Worm (Caenorhabditis elegans) whole organism, L2 larva: ENCODE results near the gene T20D4.12.
A peak's percentile ranks its signal among the peaks of the same experiment; 100 is the strongest.

Experiments
- C34F6.9 ChIP-seq: fragments of 150-350 bp; optimal IDR thresholded peaks from 2 replicates; lab custom pipeline; 2014; ENCODE audit warnings: missing biosample characterization, missing genetic modification characterization
- F13H6.1 ChIP-seq: sonication (generic microtip); optimal IDR thresholded peaks from 2 replicates; lab custom pipeline; 2016; ENCODE audit warnings: missing genetic modification characterization, missing compliant biosample characterization
- R02D3.7 ChIP-seq: fragments of 150-350 bp; optimal IDR thresholded peaks from 2 replicates; lab custom pipeline; 2014; ENCODE audit warnings: missing biosample characterization, missing genetic modification characterization
- Y55F3AM.14 ChIP-seq: fragments of 200-800 bp; sonication (Bioruptor generic); optimal IDR thresholded peaks from 2 replicates; lab custom pipeline; 2018; ENCODE audit warnings: mild to moderate bottlenecking, missing genetic modification characterization, missing compliant biosample characterization
- aly-2 ChIP-seq: fragments of 150-350 bp; optimal IDR thresholded peaks from 2 replicates; lab custom pipeline; 2014; ENCODE audit warnings: missing biosample characterization, missing genetic modification characterization
- ama-1 ChIP-seq: fragments of 150-350 bp; optimal IDR thresholded peaks from 2 replicates; lab custom pipeline; 2018; ENCODE audit warnings: inconsistent platforms
- blmp-1 ChIP-seq: sonication (generic microtip); optimal IDR thresholded peaks from 2 replicates; lab custom pipeline; 2017; ENCODE audit warnings: missing genetic modification characterization, mild to moderate bottlenecking, missing compliant biosample characterization, antibody characterized with exemption, moderate library complexity; ENCODE audit not compliant: insufficient read depth
- ceh-82 ChIP-seq: fragments of 150-350 bp; optimal IDR thresholded peaks from 2 replicates; lab custom pipeline; 2014; ENCODE audit warnings: missing biosample characterization, missing genetic modification characterization
- crh-2 ChIP-seq: sonication (generic microtip); optimal IDR thresholded peaks from 2 replicates; lab custom pipeline; 2017; ENCODE audit warnings: missing biosample characterization, missing genetic modification characterization
- dmd-4 ChIP-seq: sonication (generic microtip); optimal IDR thresholded peaks from 2 replicates; lab custom pipeline; 2017; ENCODE audit warnings: missing biosample characterization, missing genetic modification characterization
- egl-27 ChIP-seq: sonication (generic microtip); optimal IDR thresholded peaks from 3 replicates; lab custom pipeline; 2017; ENCODE audit warnings: missing biosample characterization, missing genetic modification reagents, missing genetic modification characterization
- elt-1 ChIP-seq: fragments of 150-350 bp; optimal IDR thresholded peaks from 2 replicates; lab custom pipeline; 2014; ENCODE audit warnings: missing biosample characterization, missing genetic modification characterization
- elt-3 ChIP-seq: sonication (generic microtip); optimal IDR thresholded peaks from 2 replicates; lab custom pipeline; 2017; ENCODE audit warnings: missing biosample characterization, missing genetic modification characterization
- fos-1 ChIP-seq: fragments of 150-350 bp; optimal IDR thresholded peaks from 2 replicates; lab custom pipeline; 2014; ENCODE audit warnings: missing biosample characterization, missing genetic modification characterization
- gmeb-1 ChIP-seq: fragments of 150-350 bp; optimal IDR thresholded peaks from 2 replicates; lab custom pipeline; 2014; ENCODE audit warnings: missing biosample characterization, missing genetic modification characterization
- lin-11 ChIP-seq: fragments of 150-350 bp; sonication (generic microtip); optimal IDR thresholded peaks from 2 replicates; lab custom pipeline; 2014; ENCODE audit warnings: missing biosample characterization, missing genetic modification characterization, inconsistent platforms, mixed read lengths
- lin-13 ChIP-seq: fragments of 150-350 bp; optimal IDR thresholded peaks from 2 replicates; lab custom pipeline; 2014; ENCODE audit warnings: missing biosample characterization, missing genetic modification reagents, missing genetic modification characterization
- lsy-2 ChIP-seq, 2 experiments: fragments of 150-350 bp in 1 of 2; sonication (generic microtip) in 1 of 2; optimal IDR thresholded peaks; 2 replicates each; lab custom pipeline; 2014 to 2017; ENCODE audit warnings: missing biosample characterization in 2 of 2, missing genetic modification characterization in 2 of 2
- mbf-1 ChIP-seq: sonication (generic microtip); optimal IDR thresholded peaks from 2 replicates; lab custom pipeline; 2017; ENCODE audit warnings: missing biosample characterization, missing genetic modification characterization
- mdl-1 ChIP-seq, 2 experiments: fragments of 150-350 bp in 1 of 2; sonication (generic microtip) in 1 of 2; optimal IDR thresholded peaks; 2 replicates each; lab custom pipeline; 2017; ENCODE audit warnings: missing biosample characterization in 2 of 2, missing genetic modification characterization in 2 of 2
- nhr-10 ChIP-seq: sonication (generic microtip); optimal IDR thresholded peaks from 2 replicates; lab custom pipeline; 2017; ENCODE audit warnings: missing biosample characterization, missing genetic modification characterization
- nhr-11 ChIP-seq: fragments of 150-350 bp; optimal IDR thresholded peaks from 2 replicates; lab custom pipeline; 2014; ENCODE audit warnings: missing biosample characterization, missing genetic modification characterization
- nhr-12 ChIP-seq: fragments of 150-350 bp; optimal IDR thresholded peaks from 2 replicates; lab custom pipeline; 2014; ENCODE audit warnings: missing biosample characterization, missing genetic modification characterization
- nhr-23 ChIP-seq: fragments of 150-350 bp; optimal IDR thresholded peaks from 2 replicates; lab custom pipeline; 2014; ENCODE audit warnings: missing biosample characterization, missing genetic modification reagents, missing genetic modification characterization
- nhr-6 ChIP-seq: fragments of 150-350 bp; optimal IDR thresholded peaks from 2 replicates; lab custom pipeline; 2014; ENCODE audit warnings: missing biosample characterization, missing genetic modification characterization
- skn-1 ChIP-seq: sonication (generic microtip); optimal IDR thresholded peaks from 2 replicates; lab custom pipeline; 2017; ENCODE audit warnings: missing biosample characterization, missing genetic modification characterization
- sma-9 ChIP-seq, 2 experiments: fragments of 150-350 bp in 1 of 2; sonication (generic microtip) in 1 of 2; optimal IDR thresholded peaks; 2 replicates each; lab custom pipeline; 2014 to 2016; ENCODE audit warnings: missing genetic modification characterization in 2 of 2, mild to moderate bottlenecking in 1 of 2, missing biosample characterization in 1 of 2, missing compliant biosample characterization in 1 of 2, missing genetic modification reagents in 1 of 2, moderate library complexity in 1 of 2
- snpc-4 ChIP-seq: fragments of 150-350 bp; optimal IDR thresholded peaks from 2 replicates; lab custom pipeline; 2014; ENCODE audit warnings: missing biosample characterization, missing genetic modification characterization
- unc-55 ChIP-seq: fragments of 150-350 bp; sonication (generic microtip); optimal IDR thresholded peaks from 3 replicates; lab custom pipeline; 2014; ENCODE audit warnings: missing biosample characterization, missing genetic modification reagents, missing genetic modification characterization
- zag-1 ChIP-seq: fragments of 150-350 bp; optimal IDR thresholded peaks from 2 replicates; lab custom pipeline; 2014; ENCODE audit warnings: missing biosample characterization, missing genetic modification characterization
- ztf-1 ChIP-seq: fragments of 200-800 bp; sonication (Bioruptor generic); conservative IDR thresholded peaks from 2 replicates; pipeline ENCODE4 v1.3.6; 2022; ENCODE audit warnings: missing genetic modification characterization, missing compliant biosample characterization
- ztf-11 ChIP-seq: sonication (generic microtip); optimal IDR thresholded peaks from 2 replicates; lab custom pipeline; 2017; ENCODE audit warnings: missing biosample characterization, missing genetic modification characterization
- ztf-4 ChIP-seq: fragments of 150-350 bp; optimal IDR thresholded peaks from 2 replicates; lab custom pipeline; 2014; ENCODE audit warnings: missing biosample characterization, missing genetic modification characterization

Gene T20D4.12

ce11 chrV:3428697-3429096 is 31.8 kb downstream of the T20D4.12 start, which contains the start of gene srab-20:
Gene srab-20, plus strand, starts transcription at chrV:3428997.
- TF ChIP-seq R02D3.7 (tag; lab: Kevin White, UChicago) = no peak

DNA sequence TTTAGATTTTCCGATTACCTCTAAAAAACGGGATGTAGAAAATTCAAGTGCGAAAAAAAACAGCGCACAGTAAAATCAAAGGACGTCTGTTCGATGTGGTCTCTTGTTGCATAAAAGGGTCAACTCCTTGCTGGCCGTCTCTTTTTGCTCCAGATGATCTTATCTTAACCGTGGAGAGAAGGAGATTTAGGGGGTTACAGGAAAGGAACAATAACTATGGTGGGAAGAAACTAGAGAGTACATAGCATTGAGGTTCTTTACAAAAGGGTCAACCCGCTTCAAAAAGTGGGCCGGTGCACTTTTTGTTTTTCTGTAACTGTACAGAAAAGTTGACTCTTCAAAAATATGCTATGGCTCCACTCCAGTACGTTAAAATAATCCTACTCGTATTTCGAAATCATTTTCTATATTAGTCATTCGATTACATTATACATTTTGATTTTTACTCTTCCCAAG is 34.7 kb downstream of the T20D4.12 start, which contains the start of the genes T20D4.19 and srj-9:
Gene T20D4.19, minus strand, starts transcription at position 101 of the 456 bp plus-strand sequence.
Gene srj-9, plus strand, starts transcription at position 406 of the 456 bp plus-strand sequence.
- TF ChIP-seq sma-9 (GFP tag; optimal IDR thresholded peaks at IDR 0.05; lab: Kevin White, UChicago) (no peak), sma-9 (tag; optimal IDR thresholded peaks at IDR 0.05; lab: Kevin White, UChicago) (no peak), egl-27 (tag; lab: Kevin White, UChicago) (no peak), ceh-82 (tag; lab: Kevin White, UChicago) (no peak), nhr-6 (tag; lab: Kevin White, UChicago) (no peak), dmd-4 (no peak), crh-2 (tag; lab: Kevin White, UChicago) (no peak), ztf-1 (GFP tag; lab: Robert Waterston, UW) (no peak), ztf-11 (tag; lab: Kevin White, UChicago) (no peak), C34F6.9 (tag; lab: Kevin White, UChicago) (no peak), unc-55 (no peak), blmp-1 (tag; lab: Kevin White, UChicago) (no peak), lin-13 (GFP tag; lab: Kevin White, UChicago) (no peak), zag-1 (tag; lab: Kevin White, UChicago) (no peak), ama-1 (lab: Kevin White, UChicago) (no peak), ztf-4 (tag; lab: Kevin White, UChicago) (no peak), fos-1 (tag; lab: Kevin White, UChicago) (no peak), gmeb-1 (tag; lab: Kevin White, UChicago) (no peak), R02D3.7 (tag; lab: Kevin White, UChicago) (no peak)

DNA sequence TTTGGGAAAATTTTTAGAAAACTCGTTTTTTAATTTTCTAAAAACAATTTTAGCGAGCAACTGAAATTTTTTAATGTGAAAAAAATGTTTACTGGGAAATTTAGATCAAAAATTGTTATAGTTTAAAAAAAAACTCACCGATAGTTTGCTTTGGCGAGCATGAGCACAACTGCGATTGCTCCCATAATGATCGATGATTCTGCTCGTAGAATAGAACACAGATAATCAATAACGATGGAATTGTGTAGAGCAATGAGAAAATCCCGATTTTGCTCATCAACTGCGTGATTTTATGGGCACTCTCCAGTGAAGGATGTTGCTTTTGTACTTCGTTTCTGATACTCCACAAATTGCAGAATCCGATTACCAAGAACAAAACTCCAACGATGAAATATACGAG is 45.7 kb downstream of the T20D4.12 start:
- TF ChIP-seq aly-2 (tag; lab: Kevin White, UChicago) (no peak), C34F6.9 (tag; lab: Kevin White, UChicago) (no peak), gmeb-1 (tag; lab: Kevin White, UChicago) (no peak), nhr-10 (tag; lab: Kevin White, UChicago) (no peak), nhr-12 (tag; lab: Kevin White, UChicago) (no peak), unc-55 (no peak), elt-1 (tag; lab: Kevin White, UChicago) (no peak), skn-1 (tag; lab: Kevin White, UChicago) (no peak), nhr-11 (tag; lab: Kevin White, UChicago) (no peak), ztf-1 (GFP tag; lab: Robert Waterston, UW) (no peak), mdl-1 (tag; optimal IDR thresholded peaks at IDR 0.05; lab: Kevin White, UChicago) (no peak), elt-3 (tag; lab: Kevin White, UChicago) (no peak), sma-9 (GFP tag; optimal IDR thresholded peaks at IDR 0.05; lab: Kevin White, UChicago) (no peak), sma-9 (tag; optimal IDR thresholded peaks at IDR 0.05; lab: Kevin White, UChicago) (no peak), lin-11 (tag; lab: Kevin White, UChicago) (no peak), snpc-4 (tag; lab: Kevin White, UChicago) (no peak), Y55F3AM.14 (GFP tag; lab: Kevin White, UChicago) (no peak), mbf-1 (tag; lab: Kevin White, UChicago) (no peak), nhr-23 (tag; lab: Kevin White, UChicago) (no peak)

ce11 chrV:3444777-3445089 is 47.9 kb downstream of the T20D4.12 start, which contains the start of gene cfz-2:
Gene cfz-2, minus strand, starts transcription at chrV:3444877.
- TF ChIP-seq F13H6.1 (tag; lab: Kevin White, UChicago) (peak; percentile 29), lin-11 (tag; lab: Kevin White, UChicago) (no peak), fos-1 (tag; lab: Kevin White, UChicago) (no peak), lsy-2 (tag; optimal IDR thresholded peaks at IDR 0.05; lab: Kevin White, UChicago) (no peak)
- TF ChIP-seq, all 48 proteins: peak for 1
